Fruit fly (Drosophila melanogaster) whole organism, embryonic: ENCODE results near the gene MESR3.

Experiments used
- Ada2b ChIP-seq: fragments of 200-800 bp; sonication (Bioruptor generic); IDR thresholded peaks from 2 replicates; pipeline ENCODE4 v1.3.6; 2022; ENCODE audit warnings: missing biosample characterization, missing genetic modification characterization
- B-H2 ChIP-seq: fragments of 200-800 bp; sonication (Bioruptor generic); optimal IDR thresholded peaks from 2 replicates; lab custom pipeline; 2018; ENCODE audit warnings: missing biosample characterization, mild to moderate bottlenecking, missing genetic modification characterization
- BtbVII ChIP-seq: fragments of 200-800 bp; sonication (Bioruptor generic); optimal IDR thresholded peaks from 3 replicates; lab custom pipeline; 2017; ENCODE audit warnings: missing biosample characterization, mild to moderate bottlenecking, missing genetic modification characterization
- Bteb2 ChIP-seq: fragments of 200-800 bp; sonication (Bioruptor generic); optimal IDR thresholded peaks from 2 replicates; lab custom pipeline; 2016; ENCODE audit warnings: missing biosample characterization, missing genetic modification characterization
- CG10654 ChIP-seq: fragments of 200-800 bp; sonication (Bioruptor generic); optimal IDR thresholded peaks from 2 replicates; lab custom pipeline; 2016; ENCODE audit warnings: missing biosample characterization, missing genetic modification characterization
- CG12104 ChIP-seq: fragments of 200-800 bp; sonication (Bioruptor generic); optimal IDR thresholded peaks from 3 replicates; lab custom pipeline; 2016; ENCODE audit warnings: missing biosample characterization, missing genetic modification characterization
- CG13287 ChIP-seq: fragments of 200-800 bp; sonication (Bioruptor generic); IDR thresholded peaks from 2 replicates; pipeline ENCODE4 v1.3.6; 2022; ENCODE audit warnings: missing biosample characterization, missing genetic modification characterization; ENCODE audit not compliant: partially characterized antibody
- CG13296 ChIP-seq: fragments of 200-800 bp; sonication (Bioruptor generic); optimal IDR thresholded peaks from 3 replicates; lab custom pipeline; 2018; ENCODE audit warnings: missing biosample characterization, mild to moderate bottlenecking, missing genetic modification characterization
- CG13424 ChIP-seq: fragments of 200-800 bp; sonication (Bioruptor generic); optimal IDR thresholded peaks from 2 replicates; lab custom pipeline; 2019; ENCODE audit warnings: missing biosample characterization, mild to moderate bottlenecking, missing genetic modification characterization, moderate library complexity
- CG13894 ChIP-seq: fragments of 200-800 bp; sonication (Bioruptor generic); optimal IDR thresholded peaks from 3 replicates; lab custom pipeline; 2018; ENCODE audit warnings: missing biosample characterization, mild to moderate bottlenecking, missing genetic modification characterization, moderate library complexity
- CG1647 ChIP-seq: fragments of 200-800 bp; sonication (Bioruptor generic); optimal IDR thresholded peaks from 3 replicates; lab custom pipeline; 2016; ENCODE audit warnings: missing biosample characterization, missing genetic modification characterization
- CG18764 ChIP-seq: fragments of 200-800 bp; sonication (Bioruptor generic); optimal IDR thresholded peaks from 3 replicates; lab custom pipeline; 2016; ENCODE audit warnings: missing biosample characterization, missing genetic modification characterization
- CG2202 ChIP-seq: fragments of 200-800 bp; sonication (Bioruptor generic); optimal IDR thresholded peaks from 2 replicates; lab custom pipeline; 2018; ENCODE audit warnings: missing biosample characterization, mild to moderate bottlenecking, missing genetic modification characterization
- CG2678 ChIP-seq: fragments of 200-800 bp; sonication (Bioruptor generic); optimal IDR thresholded peaks from 3 replicates; lab custom pipeline; 2019; ENCODE audit warnings: missing biosample characterization, mild to moderate bottlenecking, missing genetic modification characterization, moderate library complexity
- CG32772 ChIP-seq: fragments of 200-800 bp; sonication (Bioruptor generic); IDR thresholded peaks from 2 replicates; pipeline ENCODE4 v1.3.6; 2022; ENCODE audit warnings: missing biosample characterization, missing genetic modification characterization
- CG3726 ChIP-seq: fragments of 200-800 bp; sonication (Bioruptor generic); IDR thresholded peaks from 3 replicates; pipeline ENCODE4, ENCODE4 v1.3.6; 2022; ENCODE audit warnings: missing biosample characterization, missing genetic modification characterization
- CG43689 ChIP-seq: fragments of 200-800 bp; sonication (Bioruptor generic); IDR thresholded peaks from 2 replicates; pipeline ENCODE4 v1.3.6; 2022; ENCODE audit warnings: missing biosample characterization, missing genetic modification characterization
- CG6175 ChIP-seq: fragments of 200-800 bp; sonication (Bioruptor generic); IDR thresholded peaks from 3 replicates; pipeline ENCODE4 v1.3.6; 2022; ENCODE audit warnings: missing biosample characterization, missing genetic modification characterization
- CG6689 ChIP-seq: fragments of 200-800 bp; sonication (Bioruptor generic); IDR thresholded peaks from 2 replicates; pipeline ENCODE4 v1.3.6; 2022; ENCODE audit warnings: missing biosample characterization, missing genetic modification characterization
- CG8359 ChIP-seq: fragments of 200-800 bp; sonication (Bioruptor generic); optimal IDR thresholded peaks from 2 replicates; lab custom pipeline; 2017; ENCODE audit warnings: missing biosample characterization, mild to moderate bottlenecking, missing genetic modification characterization, borderline replicate concordance
- CG9437 ChIP-seq: fragments of 200-800 bp; sonication (Bioruptor generic); optimal IDR thresholded peaks from 2 replicates; lab custom pipeline; 2018; ENCODE audit warnings: missing biosample characterization, mild to moderate bottlenecking, missing genetic modification characterization
- CG9876 ChIP-seq: fragments of 200-800 bp; sonication (Bioruptor generic); optimal IDR thresholded peaks from 2 replicates; lab custom pipeline; 2016; ENCODE audit warnings: missing biosample characterization, missing genetic modification characterization
- Dbx ChIP-seq: fragments of 200-800 bp; sonication (Bioruptor generic); IDR thresholded peaks from 3 replicates; pipeline ENCODE4 v1.3.6; 2022; ENCODE audit warnings: missing biosample characterization, missing genetic modification characterization
- Dref ChIP-seq: fragments of 200-800 bp; sonication (Bioruptor generic); IDR thresholded peaks from 2 replicates; pipeline ENCODE4 v1.3.6; 2022; ENCODE audit warnings: missing biosample characterization, missing genetic modification characterization
- HLH4C ChIP-seq: fragments of 200-800 bp; sonication (Bioruptor generic); IDR thresholded peaks from 3 replicates; pipeline ENCODE4 v1.3.6; 2022; ENCODE audit warnings: missing biosample characterization, missing genetic modification characterization; ENCODE audit not compliant: partially characterized antibody
- HmgZ ChIP-seq: fragments of 200-800 bp; sonication (Bioruptor generic); optimal IDR thresholded peaks from 2 replicates; lab custom pipeline; 2018; ENCODE audit warnings: missing biosample characterization, mild to moderate bottlenecking, missing genetic modification characterization
- Kr ChIP-seq: fragments of 200-800 bp; sonication (Bioruptor generic); optimal IDR thresholded peaks from 2 replicates; lab custom pipeline; 2017; ENCODE audit warnings: missing biosample characterization, mild to moderate bottlenecking, missing genetic modification characterization
- Mes4 ChIP-seq: fragments of 200-800 bp; sonication (Bioruptor generic); optimal IDR thresholded peaks from 2 replicates; lab custom pipeline; 2016; ENCODE audit warnings: missing biosample characterization, missing genetic modification characterization
- NfI ChIP-seq: fragments of 200-800 bp; sonication (Bioruptor generic); optimal IDR thresholded peaks from 3 replicates; lab custom pipeline; 2018; ENCODE audit warnings: missing biosample characterization, mild to moderate bottlenecking, missing genetic modification characterization, moderate library complexity
- Rx ChIP-seq: fragments of 200-800 bp; sonication (Bioruptor generic); IDR thresholded peaks from 2 replicates; pipeline ENCODE4 v1.3.6; 2022; ENCODE audit warnings: missing biosample characterization, missing genetic modification characterization
- Usf ChIP-seq: fragments of 200-800 bp; sonication (Bioruptor generic); optimal IDR thresholded peaks from 2 replicates; lab custom pipeline; 2017; ENCODE audit warnings: missing genotype, missing biosample characterization, missing genetic modification characterization
- abd-A ChIP-seq: fragments of 200-800 bp; sonication (Bioruptor generic); optimal IDR thresholded peaks from 3 replicates; lab custom pipeline; 2019; ENCODE audit warnings: missing biosample characterization, mild to moderate bottlenecking, missing genetic modification characterization, moderate library complexity
- ara ChIP-seq: fragments of 200-800 bp; sonication (Bioruptor generic); IDR thresholded peaks from 2 replicates; pipeline ENCODE4 v1.3.6; 2022; ENCODE audit warnings: missing biosample characterization, missing genetic modification characterization
- ase ChIP-seq: fragments of 200-800 bp; sonication (Bioruptor generic); IDR thresholded peaks from 3 replicates; pipeline ENCODE4 v1.3.6; 2022; ENCODE audit warnings: missing biosample characterization, missing genetic modification characterization
- ash1 ChIP-seq: fragments of 200-800 bp; sonication (Bioruptor generic); optimal IDR thresholded peaks from 2 replicates; lab custom pipeline; 2018; ENCODE audit warnings: missing biosample characterization, mild to moderate bottlenecking, missing genetic modification characterization
- cato ChIP-seq: fragments of 200-800 bp; sonication (Bioruptor generic); optimal IDR thresholded peaks from 2 replicates; lab custom pipeline; 2016; ENCODE audit warnings: missing biosample characterization, missing genetic modification characterization, borderline replicate concordance
- croc ChIP-seq: fragments of 200-800 bp; sonication (Bioruptor generic); conservative IDR thresholded peaks from 3 replicates; pipeline ENCODE4 v1.3.6; 2022; ENCODE audit warnings: missing biosample characterization, missing genetic modification characterization
- dmrt11E ChIP-seq: fragments of 200-800 bp; sonication (Bioruptor generic); optimal IDR thresholded peaks from 3 replicates; lab custom pipeline; 2018; ENCODE audit warnings: missing biosample characterization, mild to moderate bottlenecking, missing genetic modification characterization, moderate library complexity
- dpn ChIP-seq, 2 experiments: fragments of 200-800 bp; sonication (Bioruptor generic); optimal IDR thresholded peaks; 3 replicates each; lab custom pipeline; 2016; ENCODE audit warnings: missing biosample characterization in 2 of 2, missing genetic modification characterization in 2 of 2
- emc ChIP-seq: fragments of 200-800 bp; sonication (Bioruptor generic); optimal IDR thresholded peaks from 2 replicates; lab custom pipeline; 2016; ENCODE audit warnings: missing biosample characterization, missing genetic modification characterization
- esg ChIP-seq: fragments of 200-800 bp; sonication (Bioruptor generic); conservative IDR thresholded peaks from 2 replicates; pipeline ENCODE4 v1.3.6; 2022; ENCODE audit warnings: missing biosample characterization, missing genetic modification characterization
- gfzf ChIP-seq: fragments of 200-800 bp; sonication (Bioruptor generic); optimal IDR thresholded peaks from 2 replicates; lab custom pipeline; 2016; ENCODE audit warnings: missing biosample characterization, mild to moderate bottlenecking, missing genetic modification characterization, moderate library complexity
- ham ChIP-seq: fragments of 200-800 bp; sonication (Bioruptor generic); IDR thresholded peaks from 2 replicates; pipeline ENCODE4 v1.3.6; 2022; ENCODE audit warnings: missing biosample characterization, missing genetic modification characterization
- lola ChIP-seq, 3 experiments: fragments of >200 bp in 2 of 3; fragments of 200-800 bp in 1 of 3; sonication (Bioruptor generic) in 1 of 3; optimal IDR thresholded peaks; 2 replicates each; lab custom pipeline; 2017 to 2019; ENCODE audit warnings: missing biosample characterization in 3 of 3, missing genetic modification characterization in 3 of 3, mild to moderate bottlenecking in 1 of 3, moderate library complexity in 1 of 3
- p53 ChIP-seq: fragments of 200-800 bp; sonication (Bioruptor generic); optimal IDR thresholded peaks from 2 replicates; lab custom pipeline; 2016; ENCODE audit warnings: missing biosample characterization, missing genetic modification characterization
- sens-2 ChIP-seq: fragments of 200-800 bp; sonication (Bioruptor generic); IDR thresholded peaks from 2 replicates; pipeline ENCODE4 v1.3.6; 2022; ENCODE audit warnings: missing biosample characterization, missing genetic modification characterization
- stwl ChIP-seq: fragments of 200-800 bp; sonication (Bioruptor generic); optimal IDR thresholded peaks from 3 replicates; lab custom pipeline; 2018; ENCODE audit warnings: missing biosample characterization, mild to moderate bottlenecking, missing genetic modification characterization, moderate library complexity
- wek ChIP-seq: fragments of 200-800 bp; sonication (Bioruptor generic); optimal IDR thresholded peaks from 3 replicates; lab custom pipeline; 2018; ENCODE audit warnings: missing biosample characterization, mild to moderate bottlenecking, missing genetic modification characterization, moderate library complexity
- z ChIP-seq: fragments of 200-800 bp; sonication (Bioruptor generic); IDR thresholded peaks from 3 replicates; pipeline ENCODE4 v1.3.6; 2022; ENCODE audit warnings: missing biosample characterization, missing genetic modification characterization
- zf30C ChIP-seq: fragments of 200-800 bp; sonication (Bioruptor generic); optimal IDR thresholded peaks from 3 replicates; lab custom pipeline; 2018; ENCODE audit warnings: missing biosample characterization, mild to moderate bottlenecking, missing genetic modification characterization

MESR3 gene

DNA sequence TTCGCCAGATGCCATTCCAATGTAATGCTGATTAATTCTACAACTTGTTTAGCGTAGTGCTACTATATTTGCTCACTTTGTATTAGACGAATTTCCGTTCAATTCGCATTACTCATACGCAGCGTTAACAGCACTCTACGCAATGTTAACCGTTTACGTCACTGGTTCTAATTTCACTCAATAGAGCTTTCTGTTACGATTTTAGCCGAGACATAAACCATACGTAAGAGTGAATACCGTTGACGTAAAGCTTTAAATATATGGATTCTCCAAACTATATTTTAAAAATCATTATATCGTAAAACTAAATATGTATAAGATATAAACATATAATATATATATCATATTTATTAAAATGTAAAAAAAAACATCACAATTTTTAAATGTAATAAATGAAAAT lies 40.8 kb upstream of the MESR3 start:
- TF ChIP-seq HLH4C (no peak), z (GFP tag; lab: Robert Waterston, UW) (peak; percentile 94), BtbVII (GFP tag; lab: Kevin White, UChicago) (no peak), CG13287 (GFP tag; lab: Robert Waterston, UW) (peak; percentile 18; the same call in 1 of the 2 replicates), stwl (tag; lab: Kevin White, UChicago) (peak; percentile 10), CG9876 (GFP tag; lab: Kevin White, UChicago) (no peak), CG9437 (GFP tag; lab: Kevin White, UChicago) (peak; percentile 99)
- TF ChIP-seq, all 482 proteins: peak for 4

DNA sequence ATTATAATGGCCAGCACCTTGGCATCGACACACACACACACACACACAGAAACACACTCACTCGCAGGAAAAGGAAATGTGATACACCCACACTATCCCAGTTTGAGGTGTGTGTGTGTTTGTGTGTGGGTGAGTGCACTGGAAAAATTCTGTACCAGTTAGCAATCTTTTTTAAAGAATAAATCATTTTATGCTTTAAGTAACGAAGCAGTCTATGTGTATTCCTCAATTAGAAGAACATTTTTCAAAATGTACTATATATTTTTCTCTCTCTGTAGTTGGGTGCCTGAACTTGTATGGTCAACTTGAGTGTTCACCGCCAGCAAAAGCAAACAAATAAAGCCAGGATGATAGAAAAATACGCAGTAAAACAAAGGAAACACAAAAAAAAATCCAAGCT lies 32.4 kb upstream of the MESR3 start:
- TF ChIP-seq CG6689 (GFP tag; lab: Robert Waterston, UW) (peak; percentile 54), cato (GFP tag; lab: Kevin White, UChicago) (no peak), CG32772 (GFP tag; lab: Robert Waterston, UW) (no peak), abd-A (tag; lab: Kevin White, UChicago) (no peak), CG13296 (no peak), croc (GFP tag; lab: Robert Waterston, UW) (no peak), Dbx (GFP tag; lab: Robert Waterston, UW) (peak; percentile 71), sens-2 (GFP tag; lab: Robert Waterston, UW) (0 out of 2 replicates have a peak, but pooled peaks have one; percentile 5), CG18764 (GFP tag; lab: Kevin White, UChicago) (no peak), CG13424 (tag; lab: Kevin White, UChicago) (no peak), lola (GFP tag; optimal IDR thresholded peaks at IDR 0.05; lab: Kevin White, UChicago) (no peak), dpn (GFP tag; optimal IDR thresholded peaks at IDR 0.05; lab: Kevin White, UChicago) (peak in 1 of 2 experiments; percentile 10), CG2678 (tag; lab: Kevin White, UChicago) (peak; percentile 49), CG1647 (GFP tag; lab: Kevin White, UChicago) (no peak), ham (GFP tag; lab: Robert Waterston, UW) (no peak), CG43689 (GFP tag; lab: Robert Waterston, UW) (no peak), gfzf (GFP tag; lab: Kevin White, UChicago) (no peak), p53 (GFP tag; lab: Kevin White, UChicago) (no peak), CG2202 (tag; lab: Kevin White, UChicago) (no peak), Kr (GFP tag; lab: Kevin White, UChicago) (no peak), ash1 (GFP tag; lab: Kevin White, UChicago) (no peak), B-H2 (GFP tag; lab: Kevin White, UChicago) (no peak), Ada2b (GFP tag; lab: Robert Waterston, UW) (0 out of 2 replicates have a peak, but pooled peaks have one; percentile 42), HmgZ (no peak), CG12104 (GFP tag; lab: Kevin White, UChicago) (no peak), wek (no peak), dmrt11E (tag; lab: Kevin White, UChicago) (no peak), Bteb2 (GFP tag; lab: Kevin White, UChicago) (no peak), CG10654 (no peak), zf30C (GFP tag; lab: Kevin White, UChicago) (no peak), emc (GFP tag; lab: Kevin White, UChicago) (no peak), CG8359 (GFP tag; lab: Kevin White, UChicago) (no peak), CG6175 (GFP tag; lab: Robert Waterston, UW) (no peak), esg (GFP tag; lab: Robert Waterston, UW) (no peak), Dref (GFP tag; lab: Robert Waterston, UW) (no peak), Rx (peak; percentile 44; the same call in 1 of the 2 replicates), Usf (GFP tag; lab: Kevin White, UChicago) (no peak), Mes4 (no peak), CG3726 (GFP tag; lab: Robert Waterston, UW) (no peak), CG13894 (peak; percentile 21), ara (GFP tag; lab: Robert Waterston, UW) (peak; percentile 51), NfI (GFP tag; lab: Kevin White, UChicago) (no peak), ase (no peak)
